Worm (Caenorhabditis elegans) whole organism, early embryonic: ENCODE measurements around the gene best-24.

Source experiments
- B0310.2 ChIP-seq: sonication (generic microtip); optimal IDR thresholded peaks from 2 replicates; lab custom pipeline; 2016; ENCODE audit warnings: mild to moderate bottlenecking, missing genetic modification characterization, missing compliant biosample characterization
- F13C5.2 ChIP-seq: sonication (generic microtip); optimal IDR thresholded peaks from 2 replicates; lab custom pipeline; 2017; ENCODE audit warnings: mild to moderate bottlenecking, missing genetic modification characterization, inconsistent platforms, missing compliant biosample characterization
- aly-1 ChIP-seq: sonication (generic microtip); optimal IDR thresholded peaks from 2 replicates; lab custom pipeline; 2016; ENCODE audit warnings: missing genetic modification characterization, missing compliant biosample characterization
- ama-1 ChIP-seq: fragments of 150-350 bp; optimal IDR thresholded peaks from 2 replicates; lab custom pipeline; 2014
- ceh-13 ChIP-seq: fragments of 200-800 bp; sonication (Bioruptor generic); optimal IDR thresholded peaks from 2 replicates; lab custom pipeline; 2018; ENCODE audit warnings: mild to moderate bottlenecking, missing genetic modification characterization, missing compliant biosample characterization
- ceh-36 ChIP-seq: sonication (generic microtip); optimal IDR thresholded peaks from 2 replicates; lab custom pipeline; 2016; ENCODE audit warnings: missing genetic modification characterization, inconsistent platforms, missing compliant biosample characterization
- ets-7 ChIP-seq: sonication (generic microtip); optimal IDR thresholded peaks from 2 replicates; lab custom pipeline; 2016; ENCODE audit warnings: missing genotype, missing genetic modification characterization, missing compliant biosample characterization
- flt-1 ChIP-seq: fragments of 200-800 bp; sonication (Bioruptor generic); IDR thresholded peaks from 2 replicates; pipeline ENCODE4 v1.3.6; 2022; ENCODE audit warnings: missing genetic modification characterization, missing compliant biosample characterization
- hmbx-1 ChIP-seq: sonication (generic microtip); optimal IDR thresholded peaks from 2 replicates; lab custom pipeline; 2016; ENCODE audit warnings: mild to moderate bottlenecking, missing genetic modification characterization, missing compliant biosample characterization
- hmg-4 ChIP-seq: fragments of 200-800 bp; sonication (Bioruptor generic); optimal IDR thresholded peaks from 2 replicates; lab custom pipeline; 2018; ENCODE audit warnings: mild to moderate bottlenecking, missing genetic modification characterization, missing compliant biosample characterization
- hnd-1 ChIP-seq: sonication (generic microtip); optimal IDR thresholded peaks from 2 replicates; lab custom pipeline; 2016; ENCODE audit warnings: missing genetic modification characterization, missing compliant biosample characterization
- pes-1 ChIP-seq: fragments of 200-800 bp; sonication (Bioruptor generic); IDR thresholded peaks from 2 replicates; pipeline ENCODE4 v1.3.6; 2022; ENCODE audit warnings: missing genetic modification reagents, missing genetic modification characterization, missing compliant biosample characterization
- scrt-1 ChIP-seq: fragments of 200-800 bp; sonication (Bioruptor generic); IDR thresholded peaks from 2 replicates; pipeline ENCODE4 v1.3.6; 2022; ENCODE audit warnings: missing genetic modification characterization, missing compliant biosample characterization
- sea-1 ChIP-seq: fragments of 200-800 bp; sonication (Bioruptor generic); conservative IDR thresholded peaks from 2 replicates; pipeline ENCODE4 v1.3.6; 2022; ENCODE audit warnings: missing genetic modification characterization, missing compliant biosample characterization
- tbx-11 ChIP-seq: fragments of 200-800 bp; sonication (Bioruptor generic); IDR thresholded peaks from 2 replicates; pipeline ENCODE4 v1.3.6; 2022; ENCODE audit warnings: missing genetic modification characterization, missing compliant biosample characterization
- tbx-37 ChIP-seq: fragments of 200-800 bp; sonication (Bioruptor generic); conservative IDR thresholded peaks from 2 replicates; pipeline ENCODE4 v1.3.6; 2022; ENCODE audit warnings: missing genetic modification reagents, missing genetic modification characterization, missing compliant biosample characterization
- tra-4 ChIP-seq: sonication (generic microtip); optimal IDR thresholded peaks from 2 replicates; lab custom pipeline; 2017; ENCODE audit warnings: missing genetic modification characterization, missing compliant biosample characterization

best-24 gene

DNA sequence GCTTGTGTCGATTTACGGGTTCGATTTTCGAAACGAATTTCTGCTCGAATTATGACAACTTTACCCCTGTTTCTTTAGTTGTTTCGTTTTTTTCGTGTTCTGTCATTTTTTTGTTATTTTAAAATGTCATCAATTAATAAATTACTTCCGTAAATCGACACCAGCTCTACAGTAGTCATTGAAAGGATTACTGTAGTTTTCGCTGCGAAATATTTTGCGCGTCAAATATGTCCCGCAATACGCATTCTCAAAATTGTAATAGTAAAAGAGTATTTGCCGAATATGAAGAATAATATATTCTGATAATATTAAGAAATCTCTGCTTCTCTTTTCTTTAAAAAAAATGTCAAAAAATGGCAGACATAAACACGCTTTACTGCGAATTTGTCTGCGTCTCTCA, 7.6 kb upstream of the best-24 start:
- TF ChIP-seq sea-1 (GFP tag; lab: Robert Waterston, UW) (no peak), hmbx-1 (no peak), hnd-1 (no peak), flt-1 (no peak), F13C5.2 (tag; lab: Kevin White, UChicago) (no peak), ama-1 (lab: Kevin White, UChicago) (no peak), pes-1 (GFP tag; lab: Robert Waterston, UW) (no peak), tra-4 (tag; lab: Kevin White, UChicago) (no peak), ceh-36 (tag; lab: Kevin White, UChicago) (no peak), tbx-37 (GFP tag; lab: Robert Waterston, UW) (no peak), ceh-13 (GFP tag; lab: Kevin White, UChicago) (no peak)

- TF ChIP-seq tbx-37 (GFP tag; lab: Robert Waterston, UW) (no peak), tbx-11 (GFP tag; lab: Robert Waterston, UW) (no peak), ets-7 (no peak), scrt-1 (GFP tag; lab: Robert Waterston, UW) (no peak), sea-1 (GFP tag; lab: Robert Waterston, UW) (no peak), ceh-36 (tag; lab: Kevin White, UChicago) (no peak), hmbx-1 (no peak)
These were observed 6.1 kb upstream of the best-24 start, which contains the start of gene ZK688.4 for ce11 chrIII:7894724-7895123. ZK688.4 (plus strand) TSS chrIII:7895024.

DNA sequence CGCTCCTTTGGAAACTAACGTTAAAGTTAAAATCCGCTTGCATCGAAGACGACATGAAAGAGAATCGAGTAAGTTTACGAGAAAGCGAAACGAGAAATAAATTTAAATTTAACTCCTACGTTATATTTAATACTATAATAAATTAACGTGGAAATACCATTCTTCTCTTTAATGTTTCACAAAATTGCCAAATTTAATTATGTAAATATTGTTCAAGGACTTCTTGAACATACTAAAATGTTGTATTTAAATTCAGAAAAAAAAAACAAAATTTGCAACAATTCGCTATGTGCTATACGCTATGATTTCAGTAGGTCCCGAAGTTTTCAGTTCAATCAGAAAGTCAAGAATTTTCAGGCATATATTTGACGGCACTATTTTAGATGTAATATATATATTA, 3.9 kb upstream of the best-24 start, which contains the start of gene ZK688.10:
Gene ZK688.10 (minus strand): TSS at position 101 of the 400 bp plus-strand sequence.
- TF ChIP-seq B0310.2 (no peak), aly-1 (tag; lab: Kevin White, UChicago) (no peak), F13C5.2 (tag; lab: Kevin White, UChicago) (no peak), ceh-13 (GFP tag; lab: Kevin White, UChicago) (no peak), flt-1 (no peak), tra-4 (tag; lab: Kevin White, UChicago) (no peak), ceh-36 (tag; lab: Kevin White, UChicago) (no peak), ama-1 (lab: Kevin White, UChicago) (no peak), ets-7 (no peak), tbx-37 (GFP tag; lab: Robert Waterston, UW) (no peak), hnd-1 (no peak), sea-1 (GFP tag; lab: Robert Waterston, UW) (no peak), scrt-1 (GFP tag; lab: Robert Waterston, UW) (no peak), pes-1 (GFP tag; lab: Robert Waterston, UW) (no peak), hmg-4 (no peak), hmbx-1 (no peak), tbx-11 (GFP tag; lab: Robert Waterston, UW) (no peak)

ce11 chrIII:7897733-7898132, 3.1 kb upstream of the best-24 start:
- TF ChIP-seq B0310.2 (no peak), aly-1 (tag; lab: Kevin White, UChicago) (no peak)

DNA sequence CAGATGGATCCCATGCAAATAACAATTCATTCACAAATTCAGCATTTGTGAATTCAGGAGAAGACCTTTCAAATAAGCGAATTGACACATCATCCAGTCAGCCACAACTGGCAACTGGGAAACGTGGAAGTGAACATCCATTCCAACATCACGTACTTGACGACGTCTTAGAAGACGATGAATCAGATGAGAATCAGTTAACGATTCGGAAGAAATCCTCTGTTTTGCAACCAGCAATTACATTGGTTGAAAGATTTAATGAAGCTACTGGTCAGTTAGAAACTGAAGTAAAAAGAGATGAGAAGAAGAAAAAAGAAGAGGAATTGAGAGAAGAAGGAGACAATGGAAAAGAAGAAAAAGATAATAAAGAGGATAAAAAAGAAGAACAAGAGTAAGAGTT, 2.6 kb downstream of the best-24 start:
- TF ChIP-seq hmg-4 (no peak), tra-4 (tag; lab: Kevin White, UChicago) (no peak), ceh-13 (GFP tag; lab: Kevin White, UChicago) (no peak), hnd-1 (no peak), F13C5.2 (tag; lab: Kevin White, UChicago) (no peak), pes-1 (GFP tag; lab: Robert Waterston, UW) (no peak), hmbx-1 (no peak), tbx-37 (GFP tag; lab: Robert Waterston, UW) (no peak), ceh-36 (tag; lab: Kevin White, UChicago) (no peak), sea-1 (GFP tag; lab: Robert Waterston, UW) (no peak), aly-1 (tag; lab: Kevin White, UChicago) (no peak), flt-1 (no peak), ama-1 (lab: Kevin White, UChicago) (no peak)

DNA sequence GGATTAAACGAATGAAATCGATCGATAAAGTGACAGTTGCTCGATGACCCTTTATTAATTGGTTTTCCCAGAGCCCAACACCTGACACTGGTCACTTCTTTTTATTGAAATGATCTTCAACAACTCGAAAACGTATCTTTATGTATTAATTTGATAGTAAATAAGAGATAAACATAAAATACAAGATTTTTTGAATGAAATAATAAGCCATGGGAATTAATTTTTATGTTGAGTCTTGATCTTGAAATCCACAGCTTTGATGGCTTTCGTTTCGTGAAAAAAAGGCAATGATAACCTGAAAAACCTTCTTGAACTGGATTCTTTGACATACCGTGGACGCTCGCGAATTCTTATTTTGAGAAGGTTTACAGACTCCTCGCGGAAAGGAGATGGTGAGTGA, 6.7 kb downstream of the best-24 start, which contains the start of gene pcp-5:
Gene pcp-5 (minus strand): TSS at position 101 of the 400 bp plus-strand sequence.
- TF ChIP-seq ama-1 (lab: Kevin White, UChicago), result no peak
- no peak for TF ChIP-seq pes-1 (GFP tag; lab: Robert Waterston, UW)
- no peak for TF ChIP-seq ets-7
- TF ChIP-seq ceh-36 (tag; lab: Kevin White, UChicago), result no peak
- TF ChIP-seq sea-1 (GFP tag; lab: Robert Waterston, UW), result no peak
- TF ChIP-seq B0310.2, result no peak
- TF ChIP-seq tbx-37 (GFP tag; lab: Robert Waterston, UW), result no peak
- TF ChIP-seq hnd-1, result no peak
- no peak for TF ChIP-seq scrt-1 (GFP tag; lab: Robert Waterston, UW)
- no peak for TF ChIP-seq tbx-11 (GFP tag; lab: Robert Waterston, UW)
- TF ChIP-seq hmbx-1, result no peak
- no peak for TF ChIP-seq F13C5.2 (tag; lab: Kevin White, UChicago)
- TF ChIP-seq aly-1 (tag; lab: Kevin White, UChicago), result no peak
- no peak for TF ChIP-seq hmg-4
- TF ChIP-seq flt-1, result no peak
- TF ChIP-seq ceh-13 (GFP tag; lab: Kevin White, UChicago), result no peak
- no peak for TF ChIP-seq tra-4 (tag; lab: Kevin White, UChicago)

- TF ChIP-seq hnd-1 (no peak), sea-1 (GFP tag; lab: Robert Waterston, UW) (no peak), hmg-4 (no peak), ceh-36 (tag; lab: Kevin White, UChicago) (no peak), ceh-13 (GFP tag; lab: Kevin White, UChicago) (no peak), scrt-1 (GFP tag; lab: Robert Waterston, UW) (no peak), tra-4 (tag; lab: Kevin White, UChicago) (no peak), B0310.2 (no peak), ama-1 (lab: Kevin White, UChicago) (no peak), pes-1 (GFP tag; lab: Robert Waterston, UW) (no peak), tbx-37 (GFP tag; lab: Robert Waterston, UW) (no peak), tbx-11 (GFP tag; lab: Robert Waterston, UW) (no peak), aly-1 (tag; lab: Kevin White, UChicago) (no peak), hmbx-1 (no peak), ets-7 (no peak), F13C5.2 (tag; lab: Kevin White, UChicago) (no peak), flt-1 (no peak)
These were observed 8.4 kb downstream of the best-24 start, which contains the start of gene ZK688.1 for ce11 chrIII:7909263-7909662. ZK688.1 (plus strand) TSS chrIII:7909563.
